Worm (Caenorhabditis elegans) whole organism, L1 larva: ENCODE data around the gene Y62F5A.10.

Experiments used
- C04F5.9 ChIP-seq: sonication (generic microtip); optimal IDR thresholded peaks from 2 replicates; lab custom pipeline; 2016; ENCODE audit warnings: missing genetic modification characterization, missing compliant biosample characterization
- C16A3.4 ChIP-seq: fragments of 150-350 bp; optimal IDR thresholded peaks from 2 replicates; lab custom pipeline; 2014; ENCODE audit warnings: missing biosample characterization, missing genetic modification characterization
- F16B12.6 ChIP-seq: fragments of 150-350 bp; optimal IDR thresholded peaks from 2 replicates; lab custom pipeline; 2014; ENCODE audit warnings: missing biosample characterization, missing genetic modification characterization
- Y116A8C.19 ChIP-seq: sonication (generic microtip); optimal IDR thresholded peaks from 2 replicates; lab custom pipeline; 2016; ENCODE audit warnings: missing compliant biosample characterization, missing genetic modification characterization, borderline replicate concordance
- ceh-63 ChIP-seq: fragments of 200-800 bp; sonication (Bioruptor generic); optimal IDR thresholded peaks from 2 replicates; lab custom pipeline; 2018; ENCODE audit warnings: mild to moderate bottlenecking, missing genetic modification characterization, missing compliant biosample characterization
- ceh-8 ChIP-seq: fragments of 200-800 bp; sonication (Bioruptor generic); optimal IDR thresholded peaks from 2 replicates; lab custom pipeline; 2018; ENCODE audit warnings: mild to moderate bottlenecking, missing genetic modification characterization, moderate library complexity, missing compliant biosample characterization
- ceh-82 ChIP-seq, 3 experiments: fragments of 150-350 bp in 1 of 3; sonication (generic microtip) in 2 of 3; optimal IDR thresholded peaks; 2 replicates each; lab custom pipeline; 2014 to 2017; ENCODE audit warnings: missing biosample characterization in 3 of 3, missing genetic modification characterization in 3 of 3
- ceh-90 ChIP-seq: sonication (generic microtip); optimal IDR thresholded peaks from 2 replicates; lab custom pipeline; 2016; ENCODE audit warnings: missing genetic modification characterization, missing compliant biosample characterization
- efl-1 ChIP-seq, 4 experiments: fragments of 150-350 bp; optimal IDR thresholded peaks in 3 of 4; peaks in 1 of 4; 1 replicate in 1 of 4; 2 replicates in 3 of 4; lab custom pipeline; 2014; ENCODE audit warnings: missing biosample characterization in 2 of 4, missing genetic modification characterization in 2 of 4, missing genetic modification reagents in 2 of 4
- egl-13 ChIP-seq: sonication (generic microtip); optimal IDR thresholded peaks from 2 replicates; lab custom pipeline; 2016; ENCODE audit warnings: missing genotype, missing genetic modification reagents, missing genetic modification characterization, missing compliant biosample characterization
- elt-2 ChIP-seq: sonication (generic microtip); optimal IDR thresholded peaks from 2 replicates; lab custom pipeline; 2016; ENCODE audit warnings: missing genetic modification characterization, mild to moderate bottlenecking, inconsistent platforms, missing compliant biosample characterization, missing genetic modification reagents
- elt-3 ChIP-seq, 6 experiments: fragments of 150-350 bp in 1 of 6; sonication (generic microtip); optimal IDR thresholded peaks; 2 replicates each; lab custom pipeline; 2017 to 2018; ENCODE audit warnings: missing biosample characterization in 6 of 6, missing genetic modification characterization in 6 of 6, inconsistent platforms in 1 of 6
- fkh-10 ChIP-seq: sonication (generic microtip); optimal IDR thresholded peaks from 2 replicates; lab custom pipeline; 2017; ENCODE audit warnings: missing biosample characterization, missing genetic modification reagents, missing genetic modification characterization
- fkh-4 ChIP-seq: sonication (generic microtip); optimal IDR thresholded peaks from 2 replicates; lab custom pipeline; 2016; ENCODE audit warnings: missing compliant biosample characterization, missing genetic modification characterization, borderline replicate concordance
- fkh-8 ChIP-seq: sonication (generic microtip); optimal IDR thresholded peaks from 2 replicates; lab custom pipeline; 2016; ENCODE audit warnings: mild to moderate bottlenecking, missing genetic modification characterization, missing compliant biosample characterization
- grh-1 ChIP-seq: fragments of 200-800 bp; sonication (Bioruptor generic); IDR thresholded peaks from 2 replicates; pipeline ENCODE4 v1.3.6; 2022; ENCODE audit warnings: missing genetic modification reagents, missing genetic modification characterization, missing compliant biosample characterization
- hlh-17 ChIP-seq: fragments of 200-800 bp; sonication (Bioruptor generic); optimal IDR thresholded peaks from 2 replicates; lab custom pipeline; 2018; ENCODE audit warnings: missing genetic modification characterization, mild to moderate bottlenecking, missing compliant biosample characterization, moderate library complexity, borderline replicate concordance
- hlh-4 ChIP-seq: sonication (generic microtip); optimal IDR thresholded peaks from 2 replicates; lab custom pipeline; 2016; ENCODE audit warnings: mild to moderate bottlenecking, missing genetic modification characterization, missing compliant biosample characterization
- isw-1 ChIP-seq: fragments of 200-800 bp; sonication (Bioruptor generic); IDR thresholded peaks from 2 replicates; pipeline ENCODE4 v1.3.6; 2022; ENCODE audit warnings: missing genetic modification characterization, missing compliant biosample characterization
- jun-1 ChIP-seq: fragments of 150-350 bp; optimal IDR thresholded peaks from 2 replicates; lab custom pipeline; 2014; ENCODE audit warnings: missing biosample characterization, missing genetic modification reagents, missing genetic modification characterization
- lin-13 ChIP-seq: fragments of 150-350 bp; optimal IDR thresholded peaks from 2 replicates; lab custom pipeline; 2014; ENCODE audit warnings: missing biosample characterization, missing genetic modification reagents, missing genetic modification characterization
- lin-14 ChIP-seq: fragments of 200-800 bp; sonication (Bioruptor generic); optimal IDR thresholded peaks from 2 replicates; lab custom pipeline; 2018; ENCODE audit warnings: mild to moderate bottlenecking, missing genetic modification characterization, moderate library complexity, missing compliant biosample characterization
- lin-35 ChIP-seq, 2 experiments: fragments of 150-350 bp; optimal IDR thresholded peaks; 2 replicates each; lab custom pipeline; 2014; ENCODE audit warnings: missing biosample characterization in 2 of 2, missing genetic modification characterization in 2 of 2, missing genetic modification reagents in 2 of 2
- lir-3 ChIP-seq: sonication (generic microtip); optimal IDR thresholded peaks from 2 replicates; lab custom pipeline; 2016; ENCODE audit warnings: mild to moderate bottlenecking, missing genetic modification characterization, moderate library complexity, missing compliant biosample characterization; ENCODE audit not compliant: poor library complexity
- lsy-2 ChIP-seq, 2 experiments: fragments of 150-350 bp; optimal IDR thresholded peaks; 2 replicates each; lab custom pipeline; 2014; ENCODE audit warnings: missing biosample characterization in 2 of 2, missing genetic modification characterization in 2 of 2
- mdl-1 ChIP-seq, 2 experiments: fragments of 150-350 bp; optimal IDR thresholded peaks; 2 replicates each; lab custom pipeline; 2014 to 2017; ENCODE audit warnings: missing biosample characterization in 2 of 2, missing genetic modification characterization in 2 of 2, inconsistent platforms in 1 of 2
- nhr-11 ChIP-seq: fragments of 150-350 bp; optimal IDR thresholded peaks from 2 replicates; lab custom pipeline; 2014; ENCODE audit warnings: missing biosample characterization, missing genetic modification characterization
- nhr-19 ChIP-seq: fragments of 200-800 bp; sonication (Bioruptor generic); conservative IDR thresholded peaks from 2 replicates; pipeline ENCODE4 v1.3.6; 2022; ENCODE audit warnings: missing genetic modification characterization, missing compliant biosample characterization
- nhr-20 ChIP-seq: sonication (generic microtip); optimal IDR thresholded peaks from 2 replicates; lab custom pipeline; 2016; ENCODE audit warnings: mild to moderate bottlenecking, missing genetic modification characterization, missing compliant biosample characterization
- nhr-237 ChIP-seq: fragments of 150-350 bp; optimal IDR thresholded peaks from 2 replicates; lab custom pipeline; 2014; ENCODE audit warnings: missing biosample characterization, missing genetic modification characterization
- nhr-47 ChIP-seq: sonication (generic microtip); optimal IDR thresholded peaks from 2 replicates; lab custom pipeline; 2016; ENCODE audit warnings: mild to moderate bottlenecking, missing genetic modification characterization, moderate library complexity, missing compliant biosample characterization
- nhr-71 ChIP-seq: sonication (generic microtip); optimal IDR thresholded peaks from 2 replicates; lab custom pipeline; 2016; ENCODE audit warnings: mild to moderate bottlenecking, missing genetic modification characterization, moderate library complexity, missing compliant biosample characterization
- nhr-84 ChIP-seq: sonication (generic microtip); optimal IDR thresholded peaks from 2 replicates; lab custom pipeline; 2017; ENCODE audit warnings: missing biosample characterization, missing genetic modification characterization
- nhr-85 ChIP-seq: sonication (generic microtip); peaks from one replicate; lab custom pipeline; 2016; ENCODE audit warnings: missing genetic modification characterization, inconsistent platforms, missing compliant biosample characterization
- nhr-90 ChIP-seq: sonication (generic microtip); optimal IDR thresholded peaks from 2 replicates; lab custom pipeline; 2016; ENCODE audit warnings: mild to moderate bottlenecking, missing genetic modification characterization, missing compliant biosample characterization; ENCODE audit not compliant: poor library complexity
- pax-3 ChIP-seq: fragments of 200-800 bp; sonication (Bioruptor generic); optimal IDR thresholded peaks from 2 replicates; lab custom pipeline; 2018; ENCODE audit warnings: mild to moderate bottlenecking, missing genetic modification characterization, moderate library complexity, missing compliant biosample characterization
- pqm-1 ChIP-seq: sonication (generic microtip); optimal IDR thresholded peaks from 3 replicates; lab custom pipeline; 2017; ENCODE audit warnings: missing biosample characterization, missing genetic modification characterization
- skn-1 ChIP-seq: fragments of 150-350 bp; optimal IDR thresholded peaks from 2 replicates; lab custom pipeline; 2014; ENCODE audit warnings: missing biosample characterization, missing genetic modification characterization
- snpc-4 ChIP-seq: fragments of 150-350 bp; optimal IDR thresholded peaks from 2 replicates; lab custom pipeline; 2014; ENCODE audit warnings: missing biosample characterization, missing genetic modification characterization
- snu-23 ChIP-seq: sonication (generic microtip); optimal IDR thresholded peaks from 2 replicates; lab custom pipeline; 2016; ENCODE audit warnings: missing genetic modification characterization, missing compliant biosample characterization
- sox-4 ChIP-seq: sonication (generic microtip); optimal IDR thresholded peaks from 2 replicates; lab custom pipeline; 2016; ENCODE audit warnings: missing genetic modification characterization, missing compliant biosample characterization
- swsn-7 ChIP-seq: sonication (generic microtip); optimal IDR thresholded peaks from 2 replicates; lab custom pipeline; 2016; ENCODE audit warnings: missing genetic modification characterization, missing compliant biosample characterization
- tbx-2 ChIP-seq: sonication (generic microtip); optimal IDR thresholded peaks from 2 replicates; lab custom pipeline; 2016; ENCODE audit warnings: missing genetic modification characterization, missing compliant biosample characterization
- vab-15 ChIP-seq: sonication (generic microtip); optimal IDR thresholded peaks from 2 replicates; lab custom pipeline; 2017; ENCODE audit warnings: missing genotype, mild to moderate bottlenecking, missing genetic modification characterization, missing compliant biosample characterization
- xbp-1 ChIP-seq: sonication (generic microtip); optimal IDR thresholded peaks from 2 replicates; lab custom pipeline; 2016; ENCODE audit warnings: missing genetic modification characterization, missing compliant biosample characterization
- zag-1 ChIP-seq: fragments of 150-350 bp; optimal IDR thresholded peaks from 2 replicates; lab custom pipeline; 2014; ENCODE audit warnings: missing biosample characterization, missing genetic modification characterization

Y62F5A.10 gene

DNA sequence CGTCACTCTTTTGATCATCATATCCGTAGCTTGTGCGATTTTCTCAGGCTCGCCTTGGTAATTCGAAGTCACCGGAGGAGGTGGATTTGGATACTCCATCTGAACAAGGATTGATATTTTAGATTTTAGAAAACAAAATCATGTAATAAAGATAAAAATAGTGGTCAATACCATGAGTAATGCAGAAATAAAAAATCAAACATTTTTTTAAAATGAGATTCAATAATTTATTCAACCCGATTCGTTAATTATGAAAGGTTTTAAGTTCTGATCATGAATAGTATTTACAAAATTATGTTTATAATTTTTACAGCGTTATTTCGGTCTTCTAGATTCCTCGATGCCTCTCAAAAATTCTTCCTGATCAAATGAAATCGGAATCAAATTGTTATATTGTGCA is 12.3 kb downstream of the Y62F5A.10 start, which contains the start of gene mdt-8:
TSS of gene mdt-8 (minus strand) at position 101 of the 400 bp plus-strand sequence.
- no peak for TF ChIP-seq pqm-1
- no peak for TF ChIP-seq swsn-7 (tag; lab: Kevin White, UChicago)
- TF ChIP-seq zag-1 (tag; lab: Kevin White, UChicago) = no peak
- TF ChIP-seq nhr-84 (tag; lab: Kevin White, UChicago) = no peak
- TF ChIP-seq fkh-4 = no peak
- TF ChIP-seq pax-3 = no peak
- TF ChIP-seq Y116A8C.19 = no peak
- TF ChIP-seq ceh-82 (tag; optimal IDR thresholded peaks at IDR 0.05; lab: Kevin White, UChicago) = no peak
- no peak for TF ChIP-seq lsy-2 (tag; optimal IDR thresholded peaks at IDR 0.05; lab: Kevin White, UChicago)
- no peak for TF ChIP-seq efl-1 (optimal IDR thresholded peaks at IDR 0.05; lab: Kevin White, UChicago)
- TF ChIP-seq efl-1 (GFP tag; optimal IDR thresholded peaks at IDR 0.05 in 1 of 2; lab: Kevin White, UChicago) = no peak
- TF ChIP-seq nhr-11 (tag; lab: Kevin White, UChicago) = no peak
- TF ChIP-seq hlh-17 (GFP tag; lab: Kevin White, UChicago) = no peak
- TF ChIP-seq C04F5.9 (tag; lab: Kevin White, UChicago) = no peak
- TF ChIP-seq nhr-19 (GFP tag; lab: Robert Waterston, UW) = no peak

DNA sequence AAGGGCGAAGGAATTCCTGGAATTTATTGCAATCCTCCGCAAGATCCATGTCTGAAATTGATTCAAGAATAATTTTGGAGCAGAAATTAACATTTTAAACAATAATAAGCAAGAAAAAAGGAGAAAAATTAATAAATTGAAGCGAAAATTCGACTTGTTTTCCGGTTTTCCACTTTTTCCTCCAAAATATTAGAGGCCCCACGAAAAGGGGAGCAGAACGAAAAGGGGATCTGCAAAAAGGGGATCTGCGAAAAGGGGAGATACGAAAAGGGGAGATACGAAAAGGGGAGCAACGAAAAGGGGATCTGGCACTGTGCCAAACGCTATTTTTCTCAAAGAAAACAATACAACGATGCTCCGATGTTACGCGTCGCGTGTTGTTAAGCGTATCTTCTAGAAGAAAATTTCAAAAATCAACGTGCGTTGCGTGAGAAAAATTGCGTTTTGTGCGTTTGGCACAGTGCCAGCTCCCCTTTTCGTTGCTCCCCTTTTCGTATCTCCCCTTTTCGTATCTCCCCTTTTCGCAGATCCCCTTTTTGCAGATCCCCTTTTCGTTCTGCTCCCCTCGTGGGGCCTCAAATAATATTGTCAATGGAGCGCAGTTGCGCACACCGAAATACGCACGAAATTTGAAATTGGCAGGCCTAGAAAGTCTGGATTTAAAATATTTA is 13.2 kb downstream of the Y62F5A.10 start, which contains the start of gene Y62F5A.12:
TSS of gene Y62F5A.12 (minus strand) at position 51 of the 671 bp plus-strand sequence.
- TF ChIP-seq ceh-8 (GFP tag; lab: Kevin White, UChicago) (peak; percentile 57), nhr-19 (GFP tag; lab: Robert Waterston, UW) (peak; percentile 94), lin-13 (GFP tag; lab: Kevin White, UChicago) (peak; percentile 59), grh-1 (peak; percentile 58), C04F5.9 (tag; lab: Kevin White, UChicago) (peak; percentile 47), vab-15 (tag; lab: Kevin White, UChicago) (peak; percentile 76), egl-13 (peak; percentile 72), Y116A8C.19 (peak; percentile 53), fkh-4 (peak; percentile 54), ceh-63 (GFP tag; lab: Kevin White, UChicago) (peak; percentile 86), snu-23 (GFP tag; lab: Kevin White, UChicago) (peak; percentile 89), skn-1 (tag; lab: Kevin White, UChicago) (peak; percentile 42), lir-3 (tag; lab: Kevin White, UChicago) (peak; percentile 91), ceh-90 (tag; lab: Kevin White, UChicago) (peak; percentile 51), efl-1 (optimal IDR thresholded peaks at IDR 0.05; lab: Kevin White, UChicago) (peak; percentile 82 to 90), efl-1 (GFP tag; optimal IDR thresholded peaks at IDR 0.05 in 1 of 2; lab: Kevin White, UChicago) (peak; percentile 87 to 99), elt-2 (peak; percentile 42), C16A3.4 (peak; percentile 71), xbp-1 (tag; lab: Kevin White, UChicago) (peak; percentile 86), hlh-4 (peak; percentile 20), fkh-10 (GFP tag; lab: Kevin White, UChicago) (peak; percentile 81), sox-4 (peak; percentile 78), nhr-11 (tag; lab: Kevin White, UChicago) (peak; percentile 11), lin-14 (GFP tag; lab: Kevin White, UChicago) (peak; percentile 84), nhr-71 (tag; lab: Kevin White, UChicago) (peak; percentile 92), pax-3 (peak; percentile 89), elt-3 (tag; optimal IDR thresholded peaks at IDR 0.05; lab: Kevin White, UChicago) (peak in 2 of 6 experiments; percentile 11 to 13), swsn-7 (tag; lab: Kevin White, UChicago) (peak; percentile 80), mdl-1 (tag; optimal IDR thresholded peaks at IDR 0.05; lab: Kevin White, UChicago) (peak in 1 of 2 experiments; percentile 71), fkh-8 (tag; lab: Kevin White, UChicago) (peak; percentile 90), nhr-90 (tag; lab: Kevin White, UChicago) (peak; percentile 86), F16B12.6 (tag; lab: Kevin White, UChicago) (peak; percentile 32), nhr-47 (peak; percentile 92), lin-35 (GFP tag; optimal IDR thresholded peaks at IDR 0.05; lab: Kevin White, UChicago) (peak; percentile 78 to 92), nhr-20 (tag; lab: Kevin White, UChicago) (peak; percentile 86), isw-1 (GFP tag; lab: Robert Waterston, UW) (peak; percentile 89), tbx-2 (tag; lab: Kevin White, UChicago) (peak; percentile 82), ceh-82 (tag; optimal IDR thresholded peaks at IDR 0.05; lab: Kevin White, UChicago) (peak; percentile 76 to 92 (median 80)), snpc-4 (tag; lab: Kevin White, UChicago) (peak; percentile 6), jun-1 (tag; lab: Kevin White, UChicago) (peak; percentile 66), nhr-85 (peak; percentile 74), nhr-237 (tag; lab: Kevin White, UChicago) (peak; percentile 34)
